Fruit fly (Drosophila melanogaster): ENCODE results near the gene Atg4a.

Atg4a gene

DNA sequence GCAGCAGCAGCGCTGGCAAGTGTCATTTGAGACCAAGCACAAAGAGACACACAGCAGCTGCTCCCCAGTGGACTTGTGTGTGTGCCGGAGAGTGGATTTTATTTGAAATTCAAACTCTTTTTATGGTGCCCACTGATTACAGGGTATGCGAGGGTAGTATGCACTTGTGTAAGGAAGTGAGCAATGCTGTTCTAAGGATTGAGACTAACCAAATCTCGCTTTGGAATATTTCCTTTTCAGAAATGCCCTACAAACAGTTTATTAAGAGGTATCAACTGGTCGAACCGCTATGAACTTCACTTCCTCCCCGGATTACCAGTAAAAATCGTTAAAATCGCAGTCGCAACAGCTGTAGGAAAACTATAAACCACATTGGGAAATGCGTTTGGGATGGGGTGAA is 5.0 kb upstream of the Atg4a start (continued):
- TF ChIP-seq repo (GFP tag; optimal IDR thresholded peaks at IDR 0.05) (peak; percentile 89), insv (GFP tag; optimal IDR thresholded peaks at IDR 0.05) (no peak), sna (GFP tag; IDR thresholded peaks at IDR 0.05; ENCODE audit: partially characterized antibody) (no peak), CG8290 (GFP tag; optimal IDR thresholded peaks at IDR 0.05) (peak; percentile 92), CG8290 (tag; optimal IDR thresholded peaks at IDR 0.05) (peak in 1 of 2 experiments; percentile 96), GATAe (GFP tag; conservative IDR thresholded peaks at IDR 0.05) (0 out of 2 replicates have a peak, but pooled peaks have one; percentile 30), Rfx (GFP tag; IDR thresholded peaks at IDR 0.05) (peak; percentile 84), Side (GFP tag; optimal IDR thresholded peaks at IDR 0.05) (peak; percentile 85), nau (GFP tag; optimal IDR thresholded peaks at IDR 0.05) (peak; percentile 78), CG30020 (tag; optimal IDR thresholded peaks at IDR 0.05) (peak; percentile 54), HLHmδ (GFP tag; optimal IDR thresholded peaks at IDR 0.05) (peak; percentile 39), gt (GFP tag; IDR thresholded peaks at IDR 0.05) (peak; percentile 84), CG11696 (GFP tag; IDR thresholded peaks at IDR 0.05) (peak; percentile 80), Bteb2 (GFP tag; optimal IDR thresholded peaks at IDR 0.05) (peak; percentile 72), CG18011 (GFP tag; optimal IDR thresholded peaks at IDR 0.05) (peak; percentile 51), Lpt (GFP tag; optimal IDR thresholded peaks at IDR 0.05) (no peak), tgo (GFP tag; IDR thresholded peaks at IDR 0.05) (peak; percentile 92), D (optimal IDR thresholded peaks at IDR 0.05) (no peak), D (GFP tag; optimal IDR thresholded peaks at IDR 0.05) (peak; percentile 94), Fer2 (tag; optimal IDR thresholded peaks at IDR 0.05) (peak; percentile 15), zfh1 (GFP tag; IDR thresholded peaks at IDR 0.05) (peak; percentile 98), Dfd (GFP tag; optimal IDR thresholded peaks at IDR 0.05) (no peak), CG1832 (GFP tag; optimal IDR thresholded peaks at IDR 0.05) (no peak), CG6272 (GFP tag; IDR thresholded peaks at IDR 0.05) (peak; percentile 82), hbn (GFP tag; IDR thresholded peaks at IDR 0.05; ENCODE audit: partially characterized antibody) (no peak), Sox102F (GFP tag; optimal IDR thresholded peaks at IDR 0.05) (peak; percentile 97), CG2712 (tag; optimal IDR thresholded peaks at IDR 0.05) (peak; percentile 93), p53 (GFP tag; optimal IDR thresholded peaks at IDR 0.05) (peak; percentile 81), Hand (GFP tag; optimal IDR thresholded peaks at IDR 0.05) (peak; percentile 21), CG8359 (GFP tag; optimal IDR thresholded peaks at IDR 0.05; ENCODE audit: borderline replicate concordance) (peak; percentile 76), CG7556 (GFP tag; optimal IDR thresholded peaks at IDR 0.05) (peak; percentile 82), YL-1 (GFP tag; optimal IDR thresholded peaks at IDR 0.05) (peak; percentile 3), cwo (GFP tag; optimal IDR thresholded peaks at IDR 0.05) (peak; percentile 55), CG31388 (GFP tag; optimal IDR thresholded peaks at IDR 0.05) (peak; percentile 87), Fer3 (tag; optimal IDR thresholded peaks at IDR 0.05) (peak; percentile 78), br (optimal IDR thresholded peaks at IDR 0.05) (no peak), Chrac-16 (GFP tag; optimal IDR thresholded peaks at IDR 0.05) (peak; percentile 95), CG12391 (tag; optimal IDR thresholded peaks at IDR 0.05) (peak; percentile 93), caup (GFP tag; optimal IDR thresholded peaks at IDR 0.05; ENCODE audit: severe bottlenecking) (peak; percentile 76), Six4 (GFP tag; optimal IDR thresholded peaks at IDR 0.05) (peak; percentile 94), zf30C (GFP tag; optimal IDR thresholded peaks at IDR 0.05) (no peak), Bgb (GFP tag; IDR thresholded peaks at IDR 0.05; ENCODE audit: partially characterized antibody) (no peak), HmgZ (tag; optimal IDR thresholded peaks at IDR 0.05) (peak; percentile 66), scrt (GFP tag; optimal IDR thresholded peaks at IDR 0.05) (peak; percentile 56), nerfin-2 (GFP tag; IDR thresholded peaks at IDR 0.05; ENCODE audit: partially characterized antibody) (no peak), odd (GFP tag; optimal IDR thresholded peaks at IDR 0.05) (peak; percentile 76), Nf-YB (GFP tag; optimal IDR thresholded peaks at IDR 0.05) (peak; percentile 67), Eip74EF (GFP tag; optimal IDR thresholded peaks at IDR 0.05) (peak in 1 of 2 experiments; percentile 81), CG12769 (tag; optimal IDR thresholded peaks at IDR 0.05) (peak; percentile 94), tna (GFP tag; IDR thresholded peaks at IDR 0.05; ENCODE audit: partially characterized antibody) (no peak)

All from whole organism, embryonic.